Worm (Caenorhabditis elegans) whole organism, L1 larva: ENCODE data around the gene W08F4.1.

Experiments used
- C04F5.9 ChIP-seq: sonication (generic microtip); optimal IDR thresholded peaks from 2 replicates; lab custom pipeline; 2016; ENCODE audit warnings: missing genetic modification characterization, missing compliant biosample characterization
- C34B4.2 ChIP-seq: sonication (generic microtip); optimal IDR thresholded peaks from 2 replicates; lab custom pipeline; 2017; ENCODE audit warnings: mild to moderate bottlenecking, missing genetic modification characterization, missing compliant biosample characterization
- Y116A8C.19 ChIP-seq: sonication (generic microtip); optimal IDR thresholded peaks from 2 replicates; lab custom pipeline; 2016; ENCODE audit warnings: missing compliant biosample characterization, missing genetic modification characterization, borderline replicate concordance
- aha-1 ChIP-seq: fragments of 150-350 bp; optimal IDR thresholded peaks from 2 replicates; lab custom pipeline; 2014; ENCODE audit warnings: missing biosample characterization, missing genetic modification characterization
- alr-1 ChIP-seq: fragments of 200-800 bp; sonication (Bioruptor generic); optimal IDR thresholded peaks from 2 replicates; lab custom pipeline; 2018; ENCODE audit warnings: borderline replicate concordance, mild to moderate bottlenecking, missing genetic modification characterization, missing compliant biosample characterization
- aly-2 ChIP-seq: fragments of 150-350 bp; optimal IDR thresholded peaks from 2 replicates; lab custom pipeline; 2014; ENCODE audit warnings: missing biosample characterization, missing genetic modification characterization
- ama-1 ChIP-seq: fragments of 150-350 bp; optimal IDR thresholded peaks from 2 replicates; lab custom pipeline; 2014
- ceh-8 ChIP-seq: fragments of 200-800 bp; sonication (Bioruptor generic); optimal IDR thresholded peaks from 2 replicates; lab custom pipeline; 2018; ENCODE audit warnings: mild to moderate bottlenecking, missing genetic modification characterization, moderate library complexity, missing compliant biosample characterization
- ces-1 ChIP-seq: fragments of 150-350 bp; optimal IDR thresholded peaks from 2 replicates; lab custom pipeline; 2014; ENCODE audit warnings: missing biosample characterization, missing genetic modification reagents, missing genetic modification characterization
- dpl-1 ChIP-seq, 3 experiments: fragments of 150-350 bp in 2 of 3; sonication (generic microtip) in 1 of 3; optimal IDR thresholded peaks; 2 replicates each; lab custom pipeline; 2014 to 2017; ENCODE audit warnings: missing biosample characterization in 3 of 3, missing genetic modification characterization in 3 of 3, missing genetic modification reagents in 3 of 3
- dsc-1 ChIP-seq: sonication (generic microtip); optimal IDR thresholded peaks from 2 replicates; lab custom pipeline; 2016; ENCODE audit warnings: mild to moderate bottlenecking, missing genetic modification characterization, missing compliant biosample characterization
- efl-3 ChIP-seq: fragments of 200-800 bp; sonication (Bioruptor generic); optimal IDR thresholded peaks from 2 replicates; lab custom pipeline; 2018; ENCODE audit warnings: mild to moderate bottlenecking, missing genetic modification characterization, missing compliant biosample characterization
- fkh-10 ChIP-seq: sonication (generic microtip); optimal IDR thresholded peaks from 2 replicates; lab custom pipeline; 2017; ENCODE audit warnings: missing biosample characterization, missing genetic modification reagents, missing genetic modification characterization
- grh-1 ChIP-seq: fragments of 200-800 bp; sonication (Bioruptor generic); IDR thresholded peaks from 2 replicates; pipeline ENCODE4 v1.3.6; 2022; ENCODE audit warnings: missing genetic modification reagents, missing genetic modification characterization, missing compliant biosample characterization
- hlh-17 ChIP-seq: fragments of 200-800 bp; sonication (Bioruptor generic); optimal IDR thresholded peaks from 2 replicates; lab custom pipeline; 2018; ENCODE audit warnings: missing genetic modification characterization, mild to moderate bottlenecking, missing compliant biosample characterization, moderate library complexity, borderline replicate concordance
- hpl-2 ChIP-seq: fragments of 150-350 bp; optimal IDR thresholded peaks from 2 replicates; lab custom pipeline; 2014; ENCODE audit warnings: missing biosample characterization, missing genetic modification reagents, missing genetic modification characterization
- irx-1 ChIP-seq: sonication (generic microtip); optimal IDR thresholded peaks from 2 replicates; lab custom pipeline; 2016; ENCODE audit warnings: missing genetic modification characterization, missing compliant biosample characterization
- isw-1 ChIP-seq: fragments of 200-800 bp; sonication (Bioruptor generic); IDR thresholded peaks from 2 replicates; pipeline ENCODE4 v1.3.6; 2022; ENCODE audit warnings: missing genetic modification characterization, missing compliant biosample characterization
- lin-13 ChIP-seq: fragments of 150-350 bp; optimal IDR thresholded peaks from 2 replicates; lab custom pipeline; 2014; ENCODE audit warnings: missing biosample characterization, missing genetic modification reagents, missing genetic modification characterization
- lin-15B ChIP-seq: fragments of 150-350 bp; sonication (generic microtip); optimal IDR thresholded peaks from 3 replicates; lab custom pipeline; 2014; ENCODE audit warnings: missing biosample characterization, missing genetic modification characterization
- nhr-12 ChIP-seq: sonication (generic microtip); optimal IDR thresholded peaks from 2 replicates; lab custom pipeline; 2017; ENCODE audit warnings: missing biosample characterization, missing genetic modification characterization
- nhr-28 ChIP-seq: fragments of 150-350 bp; optimal IDR thresholded peaks from 2 replicates; lab custom pipeline; 2014; ENCODE audit warnings: missing biosample characterization, missing genetic modification characterization
- nhr-47 ChIP-seq: sonication (generic microtip); optimal IDR thresholded peaks from 2 replicates; lab custom pipeline; 2016; ENCODE audit warnings: mild to moderate bottlenecking, missing genetic modification characterization, moderate library complexity, missing compliant biosample characterization
- nhr-90 ChIP-seq: sonication (generic microtip); optimal IDR thresholded peaks from 2 replicates; lab custom pipeline; 2016; ENCODE audit warnings: mild to moderate bottlenecking, missing genetic modification characterization, missing compliant biosample characterization; ENCODE audit not compliant: poor library complexity
- pqm-1 ChIP-seq: sonication (generic microtip); optimal IDR thresholded peaks from 3 replicates; lab custom pipeline; 2017; ENCODE audit warnings: missing biosample characterization, missing genetic modification characterization
- skn-1 ChIP-seq: fragments of 150-350 bp; optimal IDR thresholded peaks from 2 replicates; lab custom pipeline; 2014; ENCODE audit warnings: missing biosample characterization, missing genetic modification characterization
- snu-23 ChIP-seq: sonication (generic microtip); optimal IDR thresholded peaks from 2 replicates; lab custom pipeline; 2016; ENCODE audit warnings: missing genetic modification characterization, missing compliant biosample characterization
- sox-4 ChIP-seq: sonication (generic microtip); optimal IDR thresholded peaks from 2 replicates; lab custom pipeline; 2016; ENCODE audit warnings: missing genetic modification characterization, missing compliant biosample characterization
- unc-30 ChIP-seq: sonication (generic microtip); optimal IDR thresholded peaks from 2 replicates; lab custom pipeline; 2017; ENCODE audit warnings: missing biosample characterization, missing genetic modification characterization
- unc-62 ChIP-seq: fragments of 150-350 bp; optimal IDR thresholded peaks from 2 replicates; lab custom pipeline; 2014; ENCODE audit warnings: missing biosample characterization, missing genetic modification reagents, missing genetic modification characterization
- unc-98 ChIP-seq: fragments of 200-800 bp; sonication (Bioruptor generic); IDR thresholded peaks from 2 replicates; pipeline ENCODE4 v1.3.6; 2022; ENCODE audit warnings: missing genetic modification characterization, missing compliant biosample characterization
- xbp-1 ChIP-seq: sonication (generic microtip); optimal IDR thresholded peaks from 2 replicates; lab custom pipeline; 2016; ENCODE audit warnings: missing genetic modification characterization, missing compliant biosample characterization
- ztf-11 ChIP-seq, 2 experiments: sonication (generic microtip); optimal IDR thresholded peaks; 2 replicates each; lab custom pipeline; 2016 to 2017; ENCODE audit warnings: missing genetic modification characterization in 2 of 2, missing biosample characterization in 1 of 2, missing compliant biosample characterization in 1 of 2

The W08F4.1 gene

ce11 chrII:633984-634383 lies 40.7 kb downstream of the W08F4.1 start, which contains the start of gene T04B8.1:
TSS of gene T04B8.1 (plus strand) at chrII:634284.
- TF ChIP-seq nhr-90 (tag; lab: Kevin White, UChicago) (no peak), ama-1 (lab: Kevin White, UChicago) (no peak), xbp-1 (no peak), snu-23 (GFP tag; lab: Kevin White, UChicago) (no peak), pqm-1 (tag; lab: Kevin White, UChicago) (no peak), nhr-47 (tag; lab: Kevin White, UChicago) (no peak), fkh-10 (GFP tag; lab: Kevin White, UChicago) (no peak), dsc-1 (tag; lab: Kevin White, UChicago) (no peak), aha-1 (tag; lab: Kevin White, UChicago) (no peak), irx-1 (tag; lab: Kevin White, UChicago) (no peak), skn-1 (tag; lab: Kevin White, UChicago) (no peak), dpl-1 (GFP tag; optimal IDR thresholded peaks at IDR 0.05; lab: Kevin White, UChicago) (no peak), isw-1 (GFP tag; lab: Robert Waterston, UW) (no peak), unc-98 (GFP tag; lab: Robert Waterston, UW) (no peak), unc-62 (GFP tag; lab: Kevin White, UChicago) (no peak), aly-2 (tag; lab: Kevin White, UChicago) (no peak), C34B4.2 (no peak), lin-13 (GFP tag; lab: Kevin White, UChicago) (no peak), lin-15B (tag; lab: Kevin White, UChicago) (no peak), sox-4 (tag; lab: Kevin White, UChicago) (no peak)
- TF ChIP-seq, all 84 proteins: peak for 0

ce11 chrII:639467-639866 lies 46.1 kb downstream of the W08F4.1 start, which contains the start of gene K07E8.6:
TSS of gene K07E8.6 (minus strand) at chrII:639567.
- TF ChIP-seq nhr-28 (tag; lab: Kevin White, UChicago) (no peak), grh-1 (no peak), unc-30 (tag; lab: Kevin White, UChicago) (no peak), ces-1 (no peak), alr-1 (tag; lab: Kevin White, UChicago) (no peak), ceh-8 (GFP tag; lab: Kevin White, UChicago) (no peak), ama-1 (lab: Kevin White, UChicago) (no peak), hpl-2 (no peak), xbp-1 (no peak), C04F5.9 (tag; lab: Kevin White, UChicago) (no peak), hlh-17 (GFP tag; lab: Kevin White, UChicago) (no peak), ztf-11 (tag; optimal IDR thresholded peaks at IDR 0.05; lab: Kevin White, UChicago) (no peak), efl-3 (GFP tag; lab: Kevin White, UChicago) (no peak), aha-1 (tag; lab: Kevin White, UChicago) (no peak), irx-1 (tag; lab: Kevin White, UChicago) (no peak), Y116A8C.19 (tag; lab: Kevin White, UChicago) (no peak), nhr-12 (tag; lab: Kevin White, UChicago) (no peak)
- TF ChIP-seq, all 84 proteins: peak for 0
